Fruit fly (Drosophila melanogaster) S2 (cell line): ENCODE results near the gene Obp73a.

ENCODE experiments used
- CG8478 ChIP-seq: fragments of >200 bp; optimal IDR thresholded peaks from 2 replicates; lab custom pipeline; 2018
- CTCF ChIP-seq, 2 experiments: fragments of >200 bp; optimal IDR thresholded peaks; 2 replicates each; lab custom pipeline; 2018

Gene Obp73a

dm6 chr3L:16981114-16981648 is 37.0 kb downstream of the Obp73a start:
- no peak for TF ChIP-seq CG8478 (lab: Kevin White, UChicago)
- no peak for TF ChIP-seq CTCF (optimal IDR thresholded peaks at IDR 0.05; lab: Kevin White, UChicago)

- TF ChIP-seq CG8478 (lab: Kevin White, UChicago), result no peak
- TF ChIP-seq CTCF (optimal IDR thresholded peaks at IDR 0.05; lab: Kevin White, UChicago), result no peak
Observed at dm6 chr3L:16984042-16984441, 39.9 kb downstream of the Obp73a start.

dm6 chr3L:16984813-16985387 is 40.7 kb downstream of the Obp73a start:
- TF ChIP-seq CTCF (optimal IDR thresholded peaks at IDR 0.05; lab: Kevin White, UChicago), result no peak
- TF ChIP-seq CG8478 (lab: Kevin White, UChicago), result no peak

dm6 chr3L:16985578-16985977 is 41.4 kb downstream of the Obp73a start:
- TF ChIP-seq CG8478 (lab: Kevin White, UChicago) (no peak), CTCF (optimal IDR thresholded peaks at IDR 0.05; lab: Kevin White, UChicago) (peak; percentile 19 to 23)

- TF ChIP-seq CG8478 (lab: Kevin White, UChicago), result no peak
- no peak for TF ChIP-seq CTCF (optimal IDR thresholded peaks at IDR 0.05; lab: Kevin White, UChicago)
Observed at dm6 chr3L:16986062-16987013, 42.2 kb downstream of the Obp73a start.

- TF ChIP-seq CG8478 (lab: Kevin White, UChicago) (no peak), CTCF (optimal IDR thresholded peaks at IDR 0.05; lab: Kevin White, UChicago) (no peak)
Observed at dm6 chr3L:16987347-16987746, 43.2 kb downstream of the Obp73a start.

dm6 chr3L:16988526-16988925 is 44.4 kb downstream of the Obp73a start:
- TF ChIP-seq CTCF (optimal IDR thresholded peaks at IDR 0.05; lab: Kevin White, UChicago) (no peak), CG8478 (lab: Kevin White, UChicago) (no peak)

dm6 chr3L:16989169-16989568 is 45.0 kb downstream of the Obp73a start:
- TF ChIP-seq CG8478 (lab: Kevin White, UChicago) (no peak), CTCF (optimal IDR thresholded peaks at IDR 0.05; lab: Kevin White, UChicago) (no peak)

dm6 chr3L:16994805-16995204 is 50.6 kb downstream of the Obp73a start:
- no peak for TF ChIP-seq CTCF (optimal IDR thresholded peaks at IDR 0.05; lab: Kevin White, UChicago)
- no peak for TF ChIP-seq CG8478 (lab: Kevin White, UChicago)

- no peak for TF ChIP-seq CG8478 (lab: Kevin White, UChicago)
- no peak for TF ChIP-seq CTCF (optimal IDR thresholded peaks at IDR 0.05; lab: Kevin White, UChicago)
Observed at dm6 chr3L:17000289-17000688, 56.1 kb downstream of the Obp73a start.

- no peak for TF ChIP-seq CTCF (optimal IDR thresholded peaks at IDR 0.05; lab: Kevin White, UChicago)
- TF ChIP-seq CG8478 (lab: Kevin White, UChicago), result no peak
Observed at dm6 chr3L:17001055-17001454, 56.9 kb downstream of the Obp73a start.

dm6 chr3L:17002140-17002849 is 58.1 kb downstream of the Obp73a start:
- TF ChIP-seq CG8478 (lab: Kevin White, UChicago) (no peak), CTCF (optimal IDR thresholded peaks at IDR 0.05; lab: Kevin White, UChicago) (no peak)

- TF ChIP-seq CTCF (optimal IDR thresholded peaks at IDR 0.05; lab: Kevin White, UChicago) (no peak), CG8478 (lab: Kevin White, UChicago) (no peak)
Observed at dm6 chr3L:17003251-17004171, 59.4 kb downstream of the Obp73a start.
